Worm (Caenorhabditis elegans): ENCODE data around the gene T09F3.2.

DNA sequence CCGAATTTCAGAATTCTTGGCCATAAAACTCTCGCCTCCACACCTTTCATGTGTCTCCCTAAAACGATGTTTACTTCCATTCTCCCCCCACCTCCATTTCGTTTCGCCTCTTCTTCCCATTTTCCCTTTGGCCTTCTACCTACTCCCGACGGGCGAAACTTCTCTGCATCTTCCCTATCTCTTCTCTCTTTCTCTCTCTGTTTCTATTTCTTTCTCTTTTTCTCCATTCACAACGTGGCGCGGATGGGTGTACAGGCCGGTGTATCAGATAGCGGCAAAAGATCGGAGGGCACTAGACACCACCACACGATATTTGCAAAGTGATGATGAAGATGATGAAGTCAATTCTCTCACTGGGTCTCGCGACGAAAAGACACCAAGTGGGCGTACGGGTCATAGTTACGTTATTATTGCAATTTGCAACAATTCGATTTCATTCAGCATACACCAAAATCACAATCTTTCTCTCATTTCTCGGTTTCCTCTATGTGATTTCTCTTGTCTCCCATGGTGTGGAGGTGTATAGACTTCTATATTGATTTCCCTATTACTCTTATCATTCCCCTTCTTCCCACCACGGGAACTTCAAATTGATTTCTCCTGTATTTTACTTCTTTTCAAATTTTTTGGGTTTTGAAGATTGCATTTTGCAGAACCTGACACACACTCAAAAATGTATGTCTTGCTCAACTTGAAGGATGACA lies 6.1 kb upstream of the T09F3.2 start, which contains the start of gene ztf-27:
- TF ChIP-seq ceh-16 (tag; optimal IDR thresholded peaks at IDR 0.05), result no peak
- TF ChIP-seq R02D3.7 (tag; optimal IDR thresholded peaks at IDR 0.05), result no peak
- no peak for TF ChIP-seq nhr-77 (tag; optimal IDR thresholded peaks at IDR 0.05)
- TF ChIP-seq F13H6.1 (tag; optimal IDR thresholded peaks at IDR 0.05), result peak; percentile 43
- no peak for TF ChIP-seq mdl-1 (tag; optimal IDR thresholded peaks at IDR 0.05)

All from whole organism, L2 larva.